Worm (Caenorhabditis elegans): ENCODE measurements around the gene frpr-1.

ce11 chrX:8117827-8118317 lies 11.6 kb downstream of the frpr-1 start:
- TF ChIP-seq aly-1 (tag; optimal IDR thresholded peaks at IDR 0.05) (no peak), tbx-11 (GFP tag; IDR thresholded peaks at IDR 0.05) (no peak), scrt-1 (GFP tag; IDR thresholded peaks at IDR 0.05) (no peak), ama-1 (optimal IDR thresholded peaks at IDR 0.05) (no peak), flt-1 (GFP tag; IDR thresholded peaks at IDR 0.05) (no peak), hmg-4 (GFP tag; optimal IDR thresholded peaks at IDR 0.05) (no peak), ceh-13 (GFP tag; optimal IDR thresholded peaks at IDR 0.05) (no peak)
